Fruit fly (Drosophila melanogaster): ENCODE measurements around the gene Grl36b.

Grl36b gene

DNA sequence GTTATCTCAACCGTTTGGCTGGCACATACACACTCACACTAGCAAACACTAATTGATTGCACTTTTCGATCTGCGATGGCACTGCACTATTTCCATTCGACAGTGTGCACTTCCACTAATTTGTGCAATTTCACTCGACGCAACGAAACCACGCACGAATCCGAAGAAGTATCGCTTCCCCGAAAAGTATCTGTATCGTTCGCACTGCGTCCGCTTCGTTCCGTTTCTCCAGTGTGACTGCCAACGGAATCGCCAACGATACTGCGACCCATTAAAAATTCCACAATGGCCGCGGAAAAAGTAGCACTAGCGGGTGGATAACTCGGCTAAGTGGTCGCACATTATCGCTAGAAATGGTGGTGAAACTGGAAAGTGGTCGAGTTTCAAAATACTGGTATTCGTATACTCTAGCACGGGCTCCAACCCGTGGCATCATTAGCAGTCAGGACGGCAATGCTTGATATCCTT is 26.7 kb upstream of the Grl36b start, which contains the start of gene Socs36E (continued):
- peak in 1 of 2 experiments; percentile 76 for TF ChIP-seq insv (GFP tag; optimal IDR thresholded peaks at IDR 0.05)
- TF ChIP-seq CG10147 (GFP tag; optimal IDR thresholded peaks at IDR 0.05): peak; percentile 68
- TF ChIP-seq gsb-n (tag; optimal IDR thresholded peaks at IDR 0.05): peak; percentile 47
- peak; percentile 95 for TF ChIP-seq vvl (GFP tag; IDR thresholded peaks at IDR 0.05)
- TF ChIP-seq CG6272 (GFP tag; IDR thresholded peaks at IDR 0.05): no peak; the same call in 1 of the 2 replicates
- TF ChIP-seq CG17912 (GFP tag; optimal IDR thresholded peaks at IDR 0.05): no peak
- TF ChIP-seq tio (GFP tag; optimal IDR thresholded peaks at IDR 0.05): no peak
- TF ChIP-seq dm (GFP tag; optimal IDR thresholded peaks at IDR 0.05): peak; percentile 80
- peak; percentile 81 for TF ChIP-seq CG8478 (optimal IDR thresholded peaks at IDR 0.05)
- no peak for TF ChIP-seq CG12942 (GFP tag; optimal IDR thresholded peaks at IDR 0.05)
- no peak for TF ChIP-seq ro (GFP tag; IDR thresholded peaks at IDR 0.05)
- TF ChIP-seq CG3838 (GFP tag; optimal IDR thresholded peaks at IDR 0.05): no peak
- TF ChIP-seq Adf1 (GFP tag; IDR thresholded peaks at IDR 0.05): peak; percentile 23; the same call in 1 of the 2 replicates
- peak; percentile 44 for TF ChIP-seq CG31365 (tag; optimal IDR thresholded peaks at IDR 0.05)
- 0 out of 2 replicates have a peak, but pooled peaks have one; percentile 40 for TF ChIP-seq CG4360 (GFP tag; IDR thresholded peaks at IDR 0.05)
- no peak for TF ChIP-seq Awh (GFP tag; IDR thresholded peaks at IDR 0.05)
- peak; percentile 56; the same call in 1 of the 2 replicates for TF ChIP-seq ssp (GFP tag; IDR thresholded peaks at IDR 0.05)
- TF ChIP-seq z (GFP tag; IDR thresholded peaks at IDR 0.05): peak; percentile 72; the same call in 2 of the 3 replicates
- peak; percentile 68 for TF ChIP-seq CG2116 (GFP tag; optimal IDR thresholded peaks at IDR 0.05)
- peak; percentile 15 for TF ChIP-seq tin (GFP tag; optimal IDR thresholded peaks at IDR 0.05)
- 0 out of 2 replicates have a peak, but pooled peaks have one; percentile 12 for TF ChIP-seq nerfin-2 (GFP tag; IDR thresholded peaks at IDR 0.05; ENCODE audit: partially characterized antibody)
- 0 out of 2 replicates have a peak, but pooled peaks have one; percentile 12 for TF ChIP-seq Dip2 (GFP tag; IDR thresholded peaks at IDR 0.05)
- TF ChIP-seq CG3995 (GFP tag; optimal IDR thresholded peaks at IDR 0.05): peak; percentile 55
- peak; percentile 56 for TF ChIP-seq MBD-R2 (GFP tag; IDR thresholded peaks at IDR 0.05)
- TF ChIP-seq zen (tag; optimal IDR thresholded peaks at IDR 0.05): peak; percentile 95
- peak; percentile 27; the same call in 1 of the 2 replicates for TF ChIP-seq sna (GFP tag; IDR thresholded peaks at IDR 0.05; ENCODE audit: partially characterized antibody)
- TF ChIP-seq CG9876 (GFP tag; optimal IDR thresholded peaks at IDR 0.05): peak; percentile 13
- no peak for TF ChIP-seq GATAe (GFP tag; conservative IDR thresholded peaks at IDR 0.05)
- TF ChIP-seq CG13287 (GFP tag; IDR thresholded peaks at IDR 0.05; ENCODE audit: partially characterized antibody): peak; percentile 62
- TF ChIP-seq Bdp1 (GFP tag; optimal IDR thresholded peaks at IDR 0.05): peak; percentile 49
- peak; percentile 9 for TF ChIP-seq bcd (GFP tag; optimal IDR thresholded peaks at IDR 0.05)
- peak; percentile 95 for TF ChIP-seq CG1603 (tag; optimal IDR thresholded peaks at IDR 0.05)
- TF ChIP-seq lab (GFP tag; optimal IDR thresholded peaks at IDR 0.05): peak; percentile 10
- peak; percentile 56; the same call in 2 of the 3 replicates for TF ChIP-seq CG11560 (tag; IDR thresholded peaks at IDR 0.05)
- TF ChIP-seq CG17829 (tag; optimal IDR thresholded peaks at IDR 0.05): peak; percentile 85
- TF ChIP-seq phol (tag; optimal IDR thresholded peaks at IDR 0.05): peak; percentile 99
- peak; percentile 65; the same call in 2 of the 3 replicates for TF ChIP-seq so (GFP tag; IDR thresholded peaks at IDR 0.05)
- TF ChIP-seq otp (GFP tag; IDR thresholded peaks at IDR 0.05): 0 out of 3 replicates have a peak, but pooled peaks have one; percentile 49
- TF ChIP-seq Dip3 (GFP tag; optimal IDR thresholded peaks at IDR 0.05): peak; percentile 7
- TF ChIP-seq CG2678 (tag; optimal IDR thresholded peaks at IDR 0.05): peak; percentile 2
- TF ChIP-seq CG4282 (GFP tag; optimal IDR thresholded peaks at IDR 0.05): peak; percentile 28
- TF ChIP-seq Optix (GFP tag; IDR thresholded peaks at IDR 0.05): peak; percentile 35; the same call in 1 of the 3 replicates
- peak; percentile 100 for TF ChIP-seq pzg (GFP tag; optimal IDR thresholded peaks at IDR 0.05)
- TF ChIP-seq CG2202 (tag; optimal IDR thresholded peaks at IDR 0.05): peak; percentile 37
- peak; percentile 68 for TF ChIP-seq E2f2 (GFP tag; IDR thresholded peaks at IDR 0.05)
- TF ChIP-seq Opbp (GFP tag; IDR thresholded peaks at IDR 0.05; ENCODE audit: partially characterized antibody): peak; percentile 72
- peak; percentile 36 for TF ChIP-seq disco-r (GFP tag; optimal IDR thresholded peaks at IDR 0.05)
- peak; percentile 61; the same call in 1 of the 2 replicates for TF ChIP-seq aop (GFP tag; IDR thresholded peaks at IDR 0.05)
- peak; percentile 70 for TF ChIP-seq NC2β (GFP tag; optimal IDR thresholded peaks at IDR 0.05)
- peak; percentile 17 for TF ChIP-seq tap (tag; optimal IDR thresholded peaks at IDR 0.05)
